Worm (Caenorhabditis elegans) whole organism, mixed stage, embryonic: Measurements from ENCODE around the gene Y116A8C.468.

Source experiments
- M03D4.4 ChIP-seq: sonication (generic microtip); optimal IDR thresholded peaks from 2 replicates; lab custom pipeline; 2017; ENCODE audit warnings: mild to moderate bottlenecking, missing genetic modification characterization, missing compliant biosample characterization
- bed-3 ChIP-seq: fragments of 200-800 bp; sonication (Bioruptor generic); optimal IDR thresholded peaks from 3 replicates; lab custom pipeline; 2018; ENCODE audit warnings: mild to moderate bottlenecking, missing genetic modification characterization, moderate library complexity, missing compliant biosample characterization
- blmp-1 ChIP-seq: fragments of 150-350 bp; optimal IDR thresholded peaks from 2 replicates; lab custom pipeline; 2014; ENCODE audit warnings: missing biosample characterization, missing genetic modification characterization
- ceh-39 ChIP-seq: fragments of 150-350 bp; optimal IDR thresholded peaks from 2 replicates; lab custom pipeline; 2014; ENCODE audit warnings: missing biosample characterization, missing genetic modification characterization
- ceh-83 ChIP-seq: fragments of 200-800 bp; sonication (Bioruptor generic); optimal IDR thresholded peaks from 2 replicates; lab custom pipeline; 2018; ENCODE audit warnings: mild to moderate bottlenecking, missing genetic modification characterization, missing compliant biosample characterization
- ces-1 ChIP-seq: fragments of 150-350 bp; optimal IDR thresholded peaks from 2 replicates; lab custom pipeline; 2014; ENCODE audit warnings: missing biosample characterization, missing genetic modification reagents, missing genetic modification characterization
- cnd-1 ChIP-seq: fragments of 200-800 bp; sonication (Bioruptor generic); optimal IDR thresholded peaks from 2 replicates; lab custom pipeline; 2018; ENCODE audit warnings: mild to moderate bottlenecking, missing genetic modification characterization, missing compliant biosample characterization
- drap-1 ChIP-seq: fragments of 200-800 bp; sonication (Bioruptor generic); optimal IDR thresholded peaks from 3 replicates; lab custom pipeline; 2018; ENCODE audit warnings: mild to moderate bottlenecking, missing genetic modification characterization, missing compliant biosample characterization
- elt-1 ChIP-seq: sonication (generic microtip); optimal IDR thresholded peaks from 2 replicates; lab custom pipeline; 2017; ENCODE audit warnings: missing genetic modification characterization, mild to moderate bottlenecking, missing compliant biosample characterization, antibody characterized with exemption, moderate library complexity, borderline replicate concordance; ENCODE audit not compliant: insufficient read depth
- elt-3 ChIP-seq: fragments of 150-350 bp; optimal IDR thresholded peaks from 2 replicates; lab custom pipeline; 2014; ENCODE audit warnings: missing biosample characterization, missing genetic modification characterization
- flh-1 ChIP-seq: fragments of 200-800 bp; sonication (Bioruptor generic); optimal IDR thresholded peaks from 2 replicates; lab custom pipeline; 2018; ENCODE audit warnings: mild to moderate bottlenecking, missing genetic modification characterization, moderate library complexity, missing compliant biosample characterization
- ham-2 ChIP-seq: fragments of 200-800 bp; sonication (Bioruptor generic); optimal IDR thresholded peaks from 2 replicates; lab custom pipeline; 2018; ENCODE audit warnings: mild to moderate bottlenecking, missing genetic modification characterization, missing compliant biosample characterization
- hlh-1 ChIP-seq: fragments of 150-350 bp; optimal IDR thresholded peaks from 2 replicates; lab custom pipeline; 2014; ENCODE audit warnings: missing biosample characterization, missing genetic modification reagents, missing genetic modification characterization
- lin-13 ChIP-seq: fragments of 150-350 bp; optimal IDR thresholded peaks from 2 replicates; lab custom pipeline; 2014; ENCODE audit warnings: missing biosample characterization, missing genetic modification characterization
- lin-32 ChIP-seq: fragments of 200-800 bp; sonication (Bioruptor generic); optimal IDR thresholded peaks from 2 replicates; lab custom pipeline; 2018; ENCODE audit warnings: mild to moderate bottlenecking, missing genetic modification characterization, missing compliant biosample characterization
- lsy-2 ChIP-seq: fragments of 150-350 bp; optimal IDR thresholded peaks from 2 replicates; lab custom pipeline; 2014; ENCODE audit warnings: missing biosample characterization, missing genetic modification characterization
- mab-5 ChIP-seq: fragments of 150-350 bp; optimal IDR thresholded peaks from 2 replicates; lab custom pipeline; 2014; ENCODE audit warnings: missing biosample characterization, missing genetic modification characterization
- mep-1 ChIP-seq: fragments of 150-350 bp; optimal IDR thresholded peaks from 2 replicates; lab custom pipeline; 2017; ENCODE audit warnings: missing biosample characterization, missing genetic modification reagents, missing genetic modification characterization, inconsistent platforms
- mls-2 ChIP-seq: sonication (generic microtip); optimal IDR thresholded peaks from 2 replicates; lab custom pipeline; 2016; ENCODE audit warnings: mild to moderate bottlenecking, missing genetic modification characterization, moderate library complexity, missing compliant biosample characterization
- nhr-12 ChIP-seq: fragments of 150-350 bp; optimal IDR thresholded peaks from 2 replicates; lab custom pipeline; 2014; ENCODE audit warnings: missing biosample characterization, missing genetic modification characterization
- nhr-2 ChIP-seq: fragments of 150-350 bp; optimal IDR thresholded peaks from 2 replicates; lab custom pipeline; 2014; ENCODE audit warnings: missing biosample characterization, missing genetic modification characterization
- nhr-28 ChIP-seq: fragments of 150-350 bp; optimal IDR thresholded peaks from 2 replicates; lab custom pipeline; 2014; ENCODE audit warnings: missing biosample characterization, missing genetic modification characterization
- nhr-76 ChIP-seq: sonication (generic microtip); optimal IDR thresholded peaks from 2 replicates; lab custom pipeline; 2017; ENCODE audit warnings: missing biosample characterization, missing genetic modification characterization
- pha-4 ChIP-seq: fragments of 150-350 bp; optimal IDR thresholded peaks from 2 replicates; lab custom pipeline; 2018; ENCODE audit warnings: missing biosample characterization, missing genetic modification reagents, missing genetic modification characterization
- sem-2 ChIP-seq: fragments of 200-800 bp; sonication (Bioruptor generic); optimal IDR thresholded peaks from 2 replicates; lab custom pipeline; 2018; ENCODE audit warnings: mild to moderate bottlenecking, missing genetic modification characterization, missing compliant biosample characterization
- snpc-4 ChIP-seq: fragments of 150-350 bp; optimal IDR thresholded peaks from 2 replicates; lab custom pipeline; 2014; ENCODE audit warnings: missing biosample characterization, missing genetic modification characterization
- unc-120 ChIP-seq: sonication (generic microtip); optimal IDR thresholded peaks from 2 replicates; lab custom pipeline; 2017; ENCODE audit warnings: missing genetic modification characterization, missing compliant biosample characterization; ENCODE audit not compliant: poor library complexity, severe bottlenecking
- unc-39 ChIP-seq: fragments of 150-350 bp; optimal IDR thresholded peaks from 2 replicates; lab custom pipeline; 2014; ENCODE audit warnings: missing biosample characterization, missing genetic modification characterization
- unc-62 ChIP-seq: fragments of 150-350 bp; optimal IDR thresholded peaks from 2 replicates; lab custom pipeline; 2014; ENCODE audit warnings: missing biosample characterization, missing genetic modification reagents, missing genetic modification characterization
- zip-8 ChIP-seq: fragments of 150-350 bp; optimal IDR thresholded peaks from 2 replicates; lab custom pipeline; 2014; ENCODE audit warnings: missing biosample characterization, missing genetic modification characterization
- ztf-11 ChIP-seq: fragments of 150-350 bp; optimal IDR thresholded peaks from 2 replicates; lab custom pipeline; 2014; ENCODE audit warnings: missing biosample characterization, missing genetic modification characterization

The Y116A8C.468 gene

DNA sequence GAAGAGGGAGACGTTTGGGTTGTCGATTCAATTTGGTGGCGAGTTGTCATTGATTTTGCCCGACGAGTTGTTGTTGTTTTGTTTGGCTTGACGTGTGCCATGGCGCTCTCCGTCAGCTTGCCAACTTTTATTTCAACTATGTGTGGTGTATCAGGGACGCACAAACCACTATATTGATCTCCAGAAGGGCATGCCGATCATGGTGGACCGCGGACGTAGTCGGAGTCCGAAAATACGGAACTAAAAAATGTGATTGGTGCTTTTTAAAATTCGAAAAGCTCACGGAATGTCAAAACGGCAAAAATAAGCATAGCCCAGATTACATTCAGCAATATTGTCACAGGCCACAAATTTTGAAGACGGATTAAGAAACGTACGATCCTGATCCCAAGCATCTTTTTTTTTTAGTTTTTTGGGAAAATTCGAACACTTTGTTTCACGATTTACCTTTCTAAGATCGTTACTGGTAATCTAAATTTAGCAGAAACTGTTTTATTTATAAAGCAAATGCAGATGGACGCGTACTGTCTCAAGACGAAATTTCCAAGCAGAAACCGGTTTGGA, 1.1 kb downstream of the Y116A8C.468 start, which contains the start of the genes Y116A8C.470 and Y116A8C.463:
TSS of gene Y116A8C.470 (minus strand) at position 101 of the 564 bp plus-strand sequence.
TSS of gene Y116A8C.463 (plus strand) at position 514 of the 564 bp plus-strand sequence.
- TF ChIP-seq mab-5 (tag; lab: Kevin White, UChicago) = no peak
- no peak for TF ChIP-seq unc-62
- no peak for TF ChIP-seq elt-1 (tag; lab: Kevin White, UChicago)
- TF ChIP-seq ces-1 (GFP tag; lab: Kevin White, UChicago) = no peak
- TF ChIP-seq ceh-83 (GFP tag; lab: Kevin White, UChicago) = no peak
- TF ChIP-seq elt-3 = no peak
- TF ChIP-seq nhr-28 (tag; lab: Kevin White, UChicago) = no peak
- no peak for TF ChIP-seq lin-13
- no peak for TF ChIP-seq unc-39 (tag; lab: Kevin White, UChicago)
- no peak for TF ChIP-seq snpc-4 (tag; lab: Kevin White, UChicago)
- TF ChIP-seq zip-8 (tag; lab: Kevin White, UChicago) = no peak
- TF ChIP-seq ham-2 = no peak
- no peak for TF ChIP-seq hlh-1 (tag; lab: Kevin White, UChicago)
- TF ChIP-seq lin-32 (GFP tag; lab: Kevin White, UChicago) = no peak
- TF ChIP-seq nhr-12 (tag; lab: Kevin White, UChicago) = no peak
- TF ChIP-seq lsy-2 (tag; lab: Kevin White, UChicago) = no peak
- no peak for TF ChIP-seq M03D4.4 (tag; lab: Kevin White, UChicago)

- TF ChIP-seq cnd-1 (tag; lab: Kevin White, UChicago) (no peak), mls-2 (tag; lab: Kevin White, UChicago) (no peak), nhr-2 (tag; lab: Kevin White, UChicago) (no peak), lin-13 (no peak), pha-4 (no peak), unc-39 (tag; lab: Kevin White, UChicago) (no peak), ham-2 (no peak), unc-62 (no peak), nhr-76 (no peak), lin-32 (GFP tag; lab: Kevin White, UChicago) (no peak), blmp-1 (tag; lab: Kevin White, UChicago) (no peak), snpc-4 (tag; lab: Kevin White, UChicago) (no peak)
These were observed 1.9 kb downstream of the Y116A8C.468 start, which contains the start of gene nep-23 for ce11 chrIV:16920041-16920440. nep-23 (plus strand) TSS chrIV:16920341.

DNA sequence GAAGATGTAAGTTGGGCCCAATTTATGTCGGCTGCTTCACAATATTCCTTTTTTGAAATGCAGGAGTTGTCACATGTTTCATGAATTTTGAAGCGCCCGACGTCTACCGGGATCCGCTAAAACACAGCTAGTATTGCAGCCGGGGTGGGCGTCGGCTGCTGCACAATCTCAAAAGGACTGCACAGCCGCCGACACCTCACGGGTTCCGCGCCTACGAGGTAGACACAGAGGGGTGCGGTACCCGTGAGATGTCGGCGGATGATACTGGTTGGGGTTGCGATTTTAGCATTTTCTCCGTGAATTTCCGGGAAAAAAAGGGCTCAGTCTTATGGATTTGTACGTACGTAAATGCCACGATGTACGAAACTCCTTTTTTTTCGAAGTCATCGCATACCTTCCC, 3.8 kb downstream of the Y116A8C.468 start:
- TF ChIP-seq bed-3 (GFP tag; lab: Kevin White, UChicago) (no peak), pha-4 (no peak), ztf-11 (tag; lab: Kevin White, UChicago) (no peak), ces-1 (GFP tag; lab: Kevin White, UChicago) (no peak), nhr-28 (tag; lab: Kevin White, UChicago) (no peak), snpc-4 (tag; lab: Kevin White, UChicago) (no peak), mls-2 (tag; lab: Kevin White, UChicago) (no peak), drap-1 (GFP tag; lab: Kevin White, UChicago) (no peak), ceh-39 (tag; lab: Kevin White, UChicago) (no peak), mab-5 (tag; lab: Kevin White, UChicago) (no peak), flh-1 (GFP tag; lab: Kevin White, UChicago) (no peak), unc-39 (tag; lab: Kevin White, UChicago) (no peak), M03D4.4 (tag; lab: Kevin White, UChicago) (no peak), zip-8 (tag; lab: Kevin White, UChicago) (no peak), elt-3 (no peak), nhr-2 (tag; lab: Kevin White, UChicago) (no peak), nhr-12 (tag; lab: Kevin White, UChicago) (no peak), cnd-1 (tag; lab: Kevin White, UChicago) (no peak), sem-2 (GFP tag; lab: Kevin White, UChicago) (no peak), unc-120 (no peak)

- TF ChIP-seq unc-39 (tag; lab: Kevin White, UChicago) = no peak
- no peak for TF ChIP-seq mep-1 (tag; lab: Kevin White, UChicago)
- no peak for TF ChIP-seq M03D4.4 (tag; lab: Kevin White, UChicago)
- TF ChIP-seq bed-3 (GFP tag; lab: Kevin White, UChicago) = no peak
- TF ChIP-seq ham-2 = no peak
- no peak for TF ChIP-seq flh-1 (GFP tag; lab: Kevin White, UChicago)
These were observed 5.9 kb downstream of the Y116A8C.468 start, which contains the start of gene nep-24 for ce11 chrIV:16924092-16924491. nep-24 (plus strand) TSS chrIV:16924392.
